Worm (Caenorhabditis elegans) whole organism, young adult: ENCODE data around the gene tbcc-1.

ENCODE experiments used
- B0019.2 ChIP-seq: fragments of 200-800 bp; sonication (Bioruptor generic); conservative IDR thresholded peaks from 2 replicates; pipeline ENCODE4 v1.3.6; 2022; ENCODE audit warnings: missing genetic modification reagents, missing genetic modification characterization, missing compliant biosample characterization
- B0035.1 ChIP-seq: sonication (generic microtip); optimal IDR thresholded peaks from 2 replicates; lab custom pipeline; 2016; ENCODE audit warnings: missing genetic modification characterization, mild to moderate bottlenecking, missing compliant biosample characterization, missing genotype, missing genetic modification reagents
- C17E4.6 ChIP-seq: fragments of 200-800 bp; sonication (Bioruptor generic); IDR thresholded peaks from 2 replicates; pipeline ENCODE4 v1.3.6; 2022; ENCODE audit warnings: missing genetic modification reagents, missing genetic modification characterization, missing compliant biosample characterization
- F10E7.11 ChIP-seq: sonication (generic microtip); optimal IDR thresholded peaks from 2 replicates; lab custom pipeline; 2017; ENCODE audit warnings: mild to moderate bottlenecking, missing genetic modification characterization, moderate library complexity, missing compliant biosample characterization
- F33H1.4 ChIP-seq: fragments of 200-800 bp; sonication (Bioruptor generic); IDR thresholded peaks from 2 replicates; pipeline ENCODE4 v1.3.6; 2022; ENCODE audit warnings: missing genetic modification reagents, missing genetic modification characterization, missing compliant biosample characterization
- F37B4.10 ChIP-seq: fragments of 200-800 bp; sonication (Bioruptor generic); IDR thresholded peaks from 2 replicates; pipeline ENCODE4 v1.3.6; 2022; ENCODE audit warnings: missing genetic modification characterization, missing compliant biosample characterization
- F57A8.1 ChIP-seq: fragments of 200-800 bp; sonication (Bioruptor generic); optimal IDR thresholded peaks from 2 replicates; lab custom pipeline; 2018; ENCODE audit warnings: mild to moderate bottlenecking, missing genetic modification characterization, moderate library complexity, missing compliant biosample characterization
- T26A5.8 ChIP-seq: sonication (generic microtip); optimal IDR thresholded peaks from 2 replicates; lab custom pipeline; 2016; ENCODE audit warnings: missing genetic modification characterization, missing compliant biosample characterization
- Y79H2A.3 ChIP-seq: fragments of 200-800 bp; sonication (Bioruptor generic); conservative IDR thresholded peaks from 2 replicates; pipeline ENCODE4 v1.3.6; 2022; ENCODE audit warnings: missing genetic modification reagents, missing genetic modification characterization, missing compliant biosample characterization
- attf-5 ChIP-seq: fragments of 200-800 bp; sonication (Bioruptor generic); optimal IDR thresholded peaks from 2 replicates; lab custom pipeline; 2018; ENCODE audit warnings: mild to moderate bottlenecking, missing genetic modification characterization, missing compliant biosample characterization
- bed-1 ChIP-seq: fragments of 200-800 bp; sonication (Bioruptor generic); IDR thresholded peaks from 2 replicates; pipeline ENCODE4 v1.3.6; 2022; ENCODE audit warnings: missing genetic modification reagents, missing genetic modification characterization, missing compliant biosample characterization
- ccch-3 ChIP-seq: fragments of 200-800 bp; sonication (Bioruptor generic); optimal IDR thresholded peaks from 2 replicates; lab custom pipeline; 2018; ENCODE audit warnings: mild to moderate bottlenecking, missing genetic modification characterization, missing compliant biosample characterization
- cebp-1 ChIP-seq, 2 experiments: fragments of 200-800 bp in 1 of 2; sonication (Bioruptor generic) in 1 of 2; sonication (generic microtip) in 1 of 2; IDR thresholded peaks in 1 of 2; optimal IDR thresholded peaks in 1 of 2; 2 replicates each; pipeline versions ENCODE4 v1.3.6 to Lab custom; 2017 to 2022; ENCODE audit warnings: missing compliant biosample characterization in 2 of 2, missing genetic modification characterization in 2 of 2, mild to moderate bottlenecking in 1 of 2, missing genetic modification reagents in 1 of 2, moderate library complexity in 1 of 2
- ceh-40 ChIP-seq: fragments of 200-800 bp; sonication (Bioruptor generic); IDR thresholded peaks from 2 replicates; pipeline ENCODE4 v1.3.6; 2022; ENCODE audit warnings: missing genetic modification characterization, missing compliant biosample characterization
- ceh-58 ChIP-seq: fragments of 200-800 bp; sonication (Bioruptor generic); IDR thresholded peaks from 2 replicates; pipeline ENCODE4 v1.3.6; 2022; ENCODE audit warnings: missing genetic modification characterization, missing compliant biosample characterization
- ceh-91 ChIP-seq: fragments of 200-800 bp; sonication (Bioruptor generic); IDR thresholded peaks from 2 replicates; pipeline ENCODE4 v1.3.6; 2022; ENCODE audit warnings: missing genetic modification reagents, missing genetic modification characterization, missing compliant biosample characterization
- die-1 ChIP-seq: sonication (generic microtip); optimal IDR thresholded peaks from 2 replicates; lab custom pipeline; 2016; ENCODE audit warnings: missing genotype, mild to moderate bottlenecking, missing genetic modification characterization, missing compliant biosample characterization
- egl-44 ChIP-seq: fragments of 200-800 bp; sonication (Bioruptor generic); IDR thresholded peaks from 2 replicates; pipeline ENCODE4 v1.3.6; 2022; ENCODE audit warnings: missing genetic modification reagents, missing genetic modification characterization, missing compliant biosample characterization
- egrh-3 ChIP-seq: fragments of 200-800 bp; sonication (Bioruptor generic); IDR thresholded peaks from 2 replicates; pipeline ENCODE4 v1.3.6; 2022; ENCODE audit warnings: missing genetic modification reagents, missing genetic modification characterization, missing compliant biosample characterization
- ets-4 ChIP-seq: fragments of 200-800 bp; sonication (Bioruptor generic); optimal IDR thresholded peaks from 2 replicates; lab custom pipeline; 2018; ENCODE audit warnings: mild to moderate bottlenecking, missing genetic modification characterization, missing compliant biosample characterization
- fkh-3 ChIP-seq: sonication (generic microtip); optimal IDR thresholded peaks from 2 replicates; lab custom pipeline; 2016; ENCODE audit warnings: mild to moderate bottlenecking, missing genetic modification characterization, missing compliant biosample characterization
- him-1 ChIP-seq: sonication (generic microtip); optimal IDR thresholded peaks from 2 replicates; lab custom pipeline; 2016; ENCODE audit warnings: missing genotype, missing genetic modification reagents, missing genetic modification characterization, missing compliant biosample characterization
- hrde-1 ChIP-seq: sonication (generic microtip); optimal IDR thresholded peaks from 2 replicates; lab custom pipeline; 2016; ENCODE audit warnings: missing genetic modification characterization, mild to moderate bottlenecking, missing compliant biosample characterization, moderate library complexity, missing genotype, missing genetic modification reagents, borderline replicate concordance
- let-526 ChIP-seq: fragments of 200-800 bp; sonication (Bioruptor generic); IDR thresholded peaks from 2 replicates; pipeline ENCODE4 v1.3.6; 2022; ENCODE audit warnings: missing genetic modification reagents, missing genetic modification characterization, missing compliant biosample characterization
- lin-54 ChIP-seq: fragments of 200-800 bp; sonication (Bioruptor generic); optimal IDR thresholded peaks from 2 replicates; lab custom pipeline; 2018; ENCODE audit warnings: mild to moderate bottlenecking, missing genetic modification characterization, missing compliant biosample characterization
- lsl-1 ChIP-seq: fragments of 200-800 bp; sonication (Bioruptor generic); optimal IDR thresholded peaks from 2 replicates; lab custom pipeline; 2018; ENCODE audit warnings: mild to moderate bottlenecking, missing genetic modification characterization, moderate library complexity, missing compliant biosample characterization
- madf-6 ChIP-seq: fragments of 200-800 bp; sonication (Bioruptor generic); IDR thresholded peaks from 2 replicates; pipeline ENCODE4 v1.3.6; 2022; ENCODE audit warnings: missing genetic modification reagents, missing genetic modification characterization, missing compliant biosample characterization
- mcd-1 ChIP-seq: fragments of 200-800 bp; sonication (Bioruptor generic); IDR thresholded peaks from 2 replicates; pipeline ENCODE4 v1.3.6; 2022; ENCODE audit warnings: missing genetic modification reagents, missing genetic modification characterization, missing compliant biosample characterization
- nfyb-1 ChIP-seq: fragments of 200-800 bp; sonication (Bioruptor generic); IDR thresholded peaks from 2 replicates; pipeline ENCODE4 v1.3.6; 2022; ENCODE audit warnings: missing genetic modification reagents, missing genetic modification characterization, missing compliant biosample characterization
- nhr-80 ChIP-seq: sonication (generic microtip); optimal IDR thresholded peaks from 2 replicates; lab custom pipeline; 2016; ENCODE audit warnings: missing genetic modification characterization, missing compliant biosample characterization
- pha-4 ChIP-seq: fragments of 150-350 bp; sonication (generic microtip); optimal IDR thresholded peaks from 2 replicates; lab custom pipeline; 2014; ENCODE audit warnings: missing biosample characterization, missing genetic modification reagents, missing genetic modification characterization
- repo-1 ChIP-seq: sonication (generic microtip); optimal IDR thresholded peaks from 2 replicates; lab custom pipeline; 2017; ENCODE audit warnings: mild to moderate bottlenecking, missing genetic modification characterization, missing compliant biosample characterization
- snpc-3.4 ChIP-seq: sonication (generic microtip); optimal IDR thresholded peaks from 2 replicates; lab custom pipeline; 2017; ENCODE audit warnings: missing genetic modification characterization, mild to moderate bottlenecking, missing compliant biosample characterization, antibody characterized with exemption, moderate library complexity, missing genotype, missing genetic modification reagents
- snpc-4 ChIP-seq, 5 experiments: fragments of 150-350 bp in 1 of 5; sonication (generic microtip) in 4 of 5; optimal IDR thresholded peaks; 2 replicates each; lab custom pipeline; 2014 to 2018; ENCODE audit warnings: missing genetic modification characterization in 5 of 5, missing biosample characterization in 3 of 5, antibody characterized with exemption in 2 of 5, mild to moderate bottlenecking in 2 of 5, missing compliant biosample characterization in 2 of 5, missing genotype in 2 of 5, moderate library complexity in 2 of 5, missing genetic modification reagents in 1 of 5
- tbp1 ChIP-seq: fragments of 200-800 bp; sonication (Bioruptor generic); optimal IDR thresholded peaks from 2 replicates; lab custom pipeline; 2018; ENCODE audit warnings: mild to moderate bottlenecking, missing genetic modification characterization, missing compliant biosample characterization
- tbx-9 ChIP-seq: sonication (generic microtip); optimal IDR thresholded peaks from 2 replicates; lab custom pipeline; 2016; ENCODE audit warnings: borderline replicate concordance, missing genetic modification characterization, inconsistent platforms, missing compliant biosample characterization
- unc-130 ChIP-seq: sonication (generic microtip); optimal IDR thresholded peaks from 2 replicates; lab custom pipeline; 2016; ENCODE audit warnings: missing genetic modification reagents, missing genetic modification characterization, missing compliant biosample characterization
- xnd-1 ChIP-seq: sonication (generic microtip); optimal IDR thresholded peaks from 2 replicates; lab custom pipeline; 2016; ENCODE audit warnings: missing genotype, missing genetic modification reagents, missing genetic modification characterization, missing compliant biosample characterization
- zim-3 ChIP-seq: sonication (generic microtip); optimal IDR thresholded peaks from 2 replicates; lab custom pipeline; 2017; ENCODE audit warnings: mild to moderate bottlenecking, missing genetic modification characterization, moderate library complexity, missing compliant biosample characterization

tbcc-1 gene

DNA sequence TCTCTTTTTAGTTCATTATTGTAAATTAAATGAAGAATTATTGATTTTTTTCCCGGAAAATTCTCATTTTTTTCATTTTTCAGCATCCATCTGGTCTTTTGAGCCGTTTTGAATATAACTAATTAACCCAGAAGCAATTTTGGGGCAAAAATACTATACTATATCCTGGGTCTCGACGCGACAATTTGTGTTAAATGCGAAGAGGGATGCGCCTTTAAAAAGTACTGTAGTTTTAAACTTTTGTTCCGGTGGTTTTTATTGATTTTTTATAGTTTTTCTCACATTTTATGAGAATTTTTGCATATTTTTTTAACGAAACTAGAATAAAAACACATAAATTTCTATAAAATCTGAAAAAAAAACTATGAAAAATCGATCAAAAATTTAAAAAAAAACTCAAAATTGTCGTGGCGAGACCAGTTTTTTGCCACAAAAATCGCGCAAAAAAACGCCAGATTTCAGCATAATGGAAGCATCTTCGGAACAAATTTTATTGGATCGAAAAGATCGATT, at the start of gene tbcc-1:
Gene tbcc-1, plus strand, starts transcription at position 463 of the 513 bp plus-strand sequence.
- TF ChIP-seq repo-1 (tag; lab: Kevin White, UChicago) (no peak), tbp1 (GFP tag; lab: Kevin White, UChicago) (peak; percentile 15), him-1 (tag; lab: Kevin White, UChicago) (no peak), hrde-1 (tag; lab: Kevin White, UChicago) (peak; percentile 46), mcd-1 (GFP tag; lab: Robert Waterston, UW) (no peak), lsl-1 (peak; percentile 58), ccch-3 (GFP tag; lab: Kevin White, UChicago) (no peak), F57A8.1 (no peak), C17E4.6 (GFP tag; lab: Robert Waterston, UW) (no peak), snpc-3.4 (tag; lab: Kevin White, UChicago) (peak; percentile 8), T26A5.8 (no peak), ceh-58 (no peak), B0035.1 (tag; lab: Kevin White, UChicago) (no peak), lin-54 (GFP tag; lab: Kevin White, UChicago) (peak; percentile 24), F33H1.4 (peak; percentile 48; the same call in 1 of the 2 replicates), nhr-80 (tag; lab: Kevin White, UChicago) (no peak), egrh-3 (GFP tag; lab: Robert Waterston, UW) (no peak), F37B4.10 (no peak), F10E7.11 (tag; lab: Kevin White, UChicago) (no peak), unc-130 (peak; percentile 2), xnd-1 (tag; lab: Kevin White, UChicago) (peak; percentile 29), snpc-4 (GFP tag; optimal IDR thresholded peaks at IDR 0.05; lab: Kevin White, UChicago) (no peak), snpc-4 (tag; optimal IDR thresholded peaks at IDR 0.05; lab: Kevin White, UChicago) (no peak), madf-6 (GFP tag; lab: Robert Waterston, UW) (peak; percentile 51; the same call in 1 of the 2 replicates), fkh-3 (tag; lab: Kevin White, UChicago) (no peak)

DNA sequence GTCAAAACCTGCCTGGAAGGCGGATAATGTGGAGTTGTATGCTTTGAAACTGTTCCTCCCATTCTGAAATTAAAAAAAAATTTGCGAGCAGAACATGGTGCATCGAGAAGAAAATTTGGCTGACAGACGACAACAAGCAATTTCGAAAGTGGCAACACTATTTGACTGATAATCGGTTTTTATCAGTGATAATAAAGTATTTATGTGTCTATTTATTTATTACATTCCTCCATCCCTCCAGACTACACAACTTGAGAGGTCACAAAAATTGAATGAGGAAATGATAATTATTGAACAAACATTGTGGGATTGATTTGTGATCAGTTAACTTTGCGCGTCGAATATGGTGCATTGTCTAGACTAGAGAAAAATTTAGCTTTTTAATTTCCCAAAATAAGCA, 48.8 kb upstream of the tbcc-1 start, which contains the start of gene cest-25:
Gene cest-25, minus strand, starts transcription at position 63 of the 400 bp plus-strand sequence.
- peak; percentile 33 for TF ChIP-seq attf-5 (GFP tag; lab: Kevin White, UChicago)
- no peak for TF ChIP-seq Y79H2A.3 (GFP tag; lab: Robert Waterston, UW)
- peak; percentile 50 for TF ChIP-seq ets-4 (GFP tag; lab: Kevin White, UChicago)
- no peak for TF ChIP-seq cebp-1 (GFP tag; IDR thresholded peaks at IDR 0.05; lab: Robert Waterston, UW)
- peak; percentile 57 for TF ChIP-seq cebp-1 (tag; optimal IDR thresholded peaks at IDR 0.05; lab: Kevin White, UChicago)
- peak; percentile 88 for TF ChIP-seq nhr-80 (tag; lab: Kevin White, UChicago)
- no peak for TF ChIP-seq zim-3 (tag; lab: Kevin White, UChicago)
- peak; percentile 73 for TF ChIP-seq pha-4 (tag; lab: Kevin White, UChicago)
- no peak for TF ChIP-seq nfyb-1 (GFP tag; lab: Robert Waterston, UW)

DNA sequence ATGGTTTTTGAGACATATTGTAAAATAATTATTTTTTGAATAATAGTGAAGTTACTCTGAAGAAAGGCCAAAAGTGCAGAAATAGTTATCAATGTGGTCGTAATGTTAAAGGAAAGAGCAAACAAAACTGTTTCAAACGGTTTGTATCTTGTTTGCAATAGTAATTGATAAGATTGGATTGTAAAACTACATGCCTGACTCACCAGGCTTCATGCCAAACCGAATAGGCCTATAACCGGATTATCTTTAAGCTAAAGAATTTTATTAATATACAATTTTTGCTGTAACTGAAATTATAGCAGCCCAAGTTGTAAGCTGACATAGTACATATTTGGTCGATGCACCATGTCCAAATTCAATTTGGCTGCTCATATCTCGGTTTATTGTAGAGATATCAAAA, 41.7 kb upstream of the tbcc-1 start, which contains the start of gene Y71H2AM.14:
Gene Y71H2AM.14, minus strand, starts transcription at position 101 of the 400 bp plus-strand sequence.
- TF ChIP-seq cebp-1 (GFP tag; IDR thresholded peaks at IDR 0.05; lab: Robert Waterston, UW) (no peak), cebp-1 (tag; optimal IDR thresholded peaks at IDR 0.05; lab: Kevin White, UChicago) (no peak), die-1 (no peak), B0019.2 (GFP tag; lab: Robert Waterston, UW) (no peak), ceh-91 (GFP tag; lab: Robert Waterston, UW) (no peak), tbx-9 (no peak), egl-44 (GFP tag; lab: Robert Waterston, UW) (no peak), ceh-40 (GFP tag; lab: Robert Waterston, UW) (no peak), let-526 (GFP tag; lab: Robert Waterston, UW) (no peak), nhr-80 (tag; lab: Kevin White, UChicago) (no peak), bed-1 (GFP tag; lab: Robert Waterston, UW) (no peak), lin-54 (GFP tag; lab: Kevin White, UChicago) (no peak), attf-5 (GFP tag; lab: Kevin White, UChicago) (no peak)
